Fruit fly (Drosophila melanogaster): ENCODE results near the gene nrv2.
A peak's percentile ranks its signal among the peaks of the same experiment; 100 is the strongest.

The nrv2 gene

dm6 chr2L:6797408-6797807 is 1.3 kb downstream of the nrv2 start (continued):
- TF ChIP-seq CG12391 (tag; optimal IDR thresholded peaks at IDR 0.05) (peak; percentile 30), CG6689 (GFP tag; IDR thresholded peaks at IDR 0.05) (no peak), CG31365 (tag; optimal IDR thresholded peaks at IDR 0.05) (peak; percentile 3), eve (GFP tag; optimal IDR thresholded peaks at IDR 0.05) (peak in 1 of 2 experiments; percentile 51), ken (GFP tag; IDR thresholded peaks at IDR 0.05) (no peak), CG9437 (GFP tag; optimal IDR thresholded peaks at IDR 0.05) (no peak), CG3163 (GFP tag; optimal IDR thresholded peaks at IDR 0.05) (no peak), otp (GFP tag; IDR thresholded peaks at IDR 0.05) (no peak), dati (GFP tag; IDR thresholded peaks at IDR 0.05) (no peak), CG3847 (GFP tag; IDR thresholded peaks at IDR 0.05) (peak; percentile 55), gem (tag; optimal IDR thresholded peaks at IDR 0.05) (peak; percentile 36), CG13424 (tag; optimal IDR thresholded peaks at IDR 0.05) (peak; percentile 29), ato (GFP tag; IDR thresholded peaks at IDR 0.05; ENCODE audit: partially characterized antibody) (peak; percentile 61; the same call in 1 of the 2 replicates), cg (GFP tag; optimal IDR thresholded peaks at IDR 0.05) (no peak), aop (GFP tag; IDR thresholded peaks at IDR 0.05) (no peak), CG10462 (GFP tag; optimal IDR thresholded peaks at IDR 0.05) (peak; percentile 1), Chrac-16 (GFP tag; optimal IDR thresholded peaks at IDR 0.05) (peak; percentile 46), nerfin-1 (tag; optimal IDR thresholded peaks at IDR 0.05) (no peak), CG3995 (GFP tag; optimal IDR thresholded peaks at IDR 0.05) (no peak), CG33557 (GFP tag; optimal IDR thresholded peaks at IDR 0.05) (no peak), Stat92E (GFP tag; optimal IDR thresholded peaks at IDR 0.05) (peak in 1 of 3 experiments; percentile 47), CG32772 (GFP tag; IDR thresholded peaks at IDR 0.05) (peak; percentile 60; the same call in 1 of the 2 replicates), disco-r (GFP tag; optimal IDR thresholded peaks at IDR 0.05) (peak; percentile 43), sisA (GFP tag; IDR thresholded peaks at IDR 0.05) (peak; percentile 43; the same call in 1 of the 2 replicates), CG10267 (tag; optimal IDR thresholded peaks at IDR 0.05) (peak; percentile 63), fd64A (GFP tag; optimal IDR thresholded peaks at IDR 0.05) (no peak), CG12155 (GFP tag; optimal IDR thresholded peaks at IDR 0.05) (no peak), tgo (GFP tag; IDR thresholded peaks at IDR 0.05) (0 out of 3 replicates have a peak, but pooled peaks have one; percentile 29), Dip3 (GFP tag; optimal IDR thresholded peaks at IDR 0.05) (peak; percentile 13), ro (GFP tag; IDR thresholded peaks at IDR 0.05) (no peak), cwo (GFP tag; optimal IDR thresholded peaks at IDR 0.05) (no peak), tna (GFP tag; IDR thresholded peaks at IDR 0.05; ENCODE audit: partially characterized antibody) (peak; percentile 30; the same call in 1 of the 2 replicates), BEAF-32 (GFP tag; optimal IDR thresholded peaks at IDR 0.05) (peak; percentile 57), CG11560 (tag; IDR thresholded peaks at IDR 0.05) (peak; percentile 92), ac (GFP tag; optimal IDR thresholded peaks at IDR 0.05) (no peak), fru (optimal IDR thresholded peaks at IDR 0.05) (no peak), CG12299 (tag; optimal IDR thresholded peaks at IDR 0.05) (peak; percentile 16), ems (GFP tag; optimal IDR thresholded peaks at IDR 0.05) (no peak), CG4282 (GFP tag; optimal IDR thresholded peaks at IDR 0.05) (no peak), dmrt11E (tag; optimal IDR thresholded peaks at IDR 0.05) (peak; percentile 25), CG4617 (GFP tag; optimal IDR thresholded peaks at IDR 0.05; ENCODE audit: borderline replicate concordance) (no peak), cad (GFP tag; optimal IDR thresholded peaks at IDR 0.05) (peak; percentile 52), p53 (GFP tag; optimal IDR thresholded peaks at IDR 0.05) (no peak), CG6854 (GFP tag; optimal IDR thresholded peaks at IDR 0.05) (no peak), C15 (GFP tag; IDR thresholded peaks at IDR 0.05) (0 out of 3 replicates have a peak, but pooled peaks have one; percentile 38), CG5245 (GFP tag; optimal IDR thresholded peaks at IDR 0.05) (peak; percentile 57), CG17568 (GFP tag; optimal IDR thresholded peaks at IDR 0.05) (peak; percentile 1), jumu (GFP tag; optimal IDR thresholded peaks at IDR 0.05) (no peak), sqz (GFP tag; optimal IDR thresholded peaks at IDR 0.05) (peak; percentile 77), CTCF (GFP tag; optimal IDR thresholded peaks at IDR 0.05) (peak; percentile 99), CG14667 (GFP tag; IDR thresholded peaks at IDR 0.05) (no peak), row (GFP tag; IDR thresholded peaks at IDR 0.05) (0 out of 3 replicates have a peak, but pooled peaks have one; percentile 15)
